Worm (Caenorhabditis elegans) whole organism, late embryonic: ENCODE measurements around the gene F15G9.1.
A peak's percentile ranks its signal among the peaks of the same experiment; 100 is the strongest.

Source experiments
- C38D4.7 ChIP-seq: fragments of 200-800 bp; sonication (Bioruptor generic); optimal IDR thresholded peaks from 2 replicates; lab custom pipeline; 2018; ENCODE audit warnings: mild to moderate bottlenecking, missing genetic modification characterization, moderate library complexity, missing compliant biosample characterization
- F13H6.1 ChIP-seq: sonication (generic microtip); optimal IDR thresholded peaks from 2 replicates; lab custom pipeline; 2016; ENCODE audit warnings: missing genetic modification characterization, missing compliant biosample characterization
- K09A11.1 ChIP-seq: sonication (generic microtip); optimal IDR thresholded peaks from 2 replicates; lab custom pipeline; 2017; ENCODE audit warnings: antibody characterized with exemption, mild to moderate bottlenecking, missing genetic modification characterization, missing compliant biosample characterization; ENCODE audit not compliant: insufficient read depth
- Y22D7AL.16 ChIP-seq: sonication (generic microtip); optimal IDR thresholded peaks from 2 replicates; lab custom pipeline; 2016; ENCODE audit warnings: missing genetic modification characterization, missing compliant biosample characterization
- ahr-1 ChIP-seq: sonication (generic microtip); optimal IDR thresholded peaks from 2 replicates; lab custom pipeline; 2016; ENCODE audit warnings: missing genetic modification characterization, missing compliant biosample characterization
- ceh-2 ChIP-seq: sonication (generic microtip); optimal IDR thresholded peaks from 2 replicates; lab custom pipeline; 2016; ENCODE audit warnings: missing genotype, missing genetic modification characterization, missing compliant biosample characterization
- ceh-31 ChIP-seq: sonication (generic microtip); optimal IDR thresholded peaks from 2 replicates; lab custom pipeline; 2016; ENCODE audit warnings: missing genetic modification characterization, missing compliant biosample characterization
- ceh-48 ChIP-seq: sonication (generic microtip); optimal IDR thresholded peaks from 2 replicates; lab custom pipeline; 2016; ENCODE audit warnings: missing genetic modification characterization, inconsistent platforms, missing compliant biosample characterization
- ceh-6 ChIP-seq: fragments of 200-800 bp; sonication (Bioruptor generic); optimal IDR thresholded peaks from 2 replicates; lab custom pipeline; 2018; ENCODE audit warnings: mild to moderate bottlenecking, missing genetic modification characterization, missing compliant biosample characterization
- dmd-4 ChIP-seq: sonication (generic microtip); optimal IDR thresholded peaks from 2 replicates; lab custom pipeline; 2016; ENCODE audit warnings: borderline replicate concordance, missing genetic modification characterization, missing compliant biosample characterization
- elt-2 ChIP-seq: sonication (generic microtip); optimal IDR thresholded peaks from 2 replicates; lab custom pipeline; 2016; ENCODE audit warnings: missing genetic modification reagents, missing genetic modification characterization, missing compliant biosample characterization
- ets-4 ChIP-seq: sonication (generic microtip); optimal IDR thresholded peaks from 2 replicates; lab custom pipeline; 2016; ENCODE audit warnings: missing genetic modification characterization, missing compliant biosample characterization
- fax-1 ChIP-seq: sonication (generic microtip); optimal IDR thresholded peaks from 2 replicates; lab custom pipeline; 2016; ENCODE audit warnings: missing genotype, missing genetic modification characterization, missing compliant biosample characterization
- fkh-6 ChIP-seq: sonication (generic microtip); optimal IDR thresholded peaks from 2 replicates; lab custom pipeline; 2016; ENCODE audit warnings: missing genetic modification characterization, missing compliant biosample characterization
- gmeb-2 ChIP-seq: sonication (generic microtip); optimal IDR thresholded peaks from 2 replicates; lab custom pipeline; 2016; ENCODE audit warnings: missing genetic modification characterization, inconsistent platforms, missing compliant biosample characterization
- hlh-15 ChIP-seq: sonication (generic microtip); optimal IDR thresholded peaks from 2 replicates; lab custom pipeline; 2016; ENCODE audit warnings: missing genetic modification characterization, missing compliant biosample characterization
- hlh-30 ChIP-seq: sonication (generic microtip); optimal IDR thresholded peaks from 2 replicates; lab custom pipeline; 2017; ENCODE audit warnings: antibody characterized with exemption, missing genetic modification characterization, missing compliant biosample characterization; ENCODE audit not compliant: insufficient read depth
- lin-11 ChIP-seq: fragments of 200-800 bp; sonication (Bioruptor generic); optimal IDR thresholded peaks from 2 replicates; lab custom pipeline; 2018; ENCODE audit warnings: mild to moderate bottlenecking, missing genetic modification characterization, missing compliant biosample characterization
- nfya-1 ChIP-seq: sonication (generic microtip); optimal IDR thresholded peaks from 2 replicates; lab custom pipeline; 2017; ENCODE audit warnings: missing genetic modification characterization, mild to moderate bottlenecking, missing compliant biosample characterization, antibody characterized with exemption, moderate library complexity
- odd-2 ChIP-seq: sonication (generic microtip); optimal IDR thresholded peaks from 2 replicates; lab custom pipeline; 2017; ENCODE audit warnings: antibody characterized with exemption, mild to moderate bottlenecking, missing genetic modification characterization, missing compliant biosample characterization
- pat-9 ChIP-seq: fragments of 200-800 bp; sonication (Bioruptor generic); optimal IDR thresholded peaks from 2 replicates; lab custom pipeline; 2018; ENCODE audit warnings: mild to moderate bottlenecking, missing genetic modification characterization, moderate library complexity, missing compliant biosample characterization
- pax-1 ChIP-seq: fragments of 150-350 bp; optimal IDR thresholded peaks from 2 replicates; lab custom pipeline; 2014; ENCODE audit warnings: missing biosample characterization, missing genetic modification characterization
- pha-4 ChIP-seq: fragments of 150-350 bp; optimal IDR thresholded peaks from 2 replicates; lab custom pipeline; 2018; ENCODE audit warnings: missing biosample characterization, missing genetic modification reagents, missing genetic modification characterization
- pqm-1 ChIP-seq: sonication (generic microtip); optimal IDR thresholded peaks from 2 replicates; lab custom pipeline; 2016; ENCODE audit warnings: missing genetic modification characterization, missing compliant biosample characterization
- rnt-1 ChIP-seq: sonication (generic microtip); optimal IDR thresholded peaks from 2 replicates; lab custom pipeline; 2016; ENCODE audit warnings: missing genetic modification characterization, missing compliant biosample characterization
- tbx-2 ChIP-seq: sonication (generic microtip); optimal IDR thresholded peaks from 2 replicates; lab custom pipeline; 2016; ENCODE audit warnings: missing genetic modification characterization, missing compliant biosample characterization
- tbx-7 ChIP-seq: sonication (generic microtip); optimal IDR thresholded peaks from 2 replicates; lab custom pipeline; 2016; ENCODE audit warnings: missing genotype, missing genetic modification characterization, missing compliant biosample characterization
- ttx-3 ChIP-seq: sonication (generic microtip); optimal IDR thresholded peaks from 2 replicates; lab custom pipeline; 2016; ENCODE audit warnings: missing genetic modification reagents, missing genetic modification characterization, missing compliant biosample characterization
- unc-42 ChIP-seq: sonication (generic microtip); optimal IDR thresholded peaks from 2 replicates; lab custom pipeline; 2016; ENCODE audit warnings: missing genotype, missing genetic modification characterization, missing compliant biosample characterization
- unc-86 ChIP-seq: sonication (generic microtip); optimal IDR thresholded peaks from 2 replicates; lab custom pipeline; 2016; ENCODE audit warnings: missing genetic modification characterization, missing compliant biosample characterization
- ztf-16 ChIP-seq: sonication (generic microtip); optimal IDR thresholded peaks from 2 replicates; lab custom pipeline; 2017; ENCODE audit warnings: missing genetic modification characterization, missing compliant biosample characterization

F15G9.1 gene

ce11 chrX:9674799-9675198 lies 31.4 kb upstream of the F15G9.1 start, which contains the start of gene C43C3.4:
TSS of gene C43C3.4 (minus strand) at chrX:9674899.
- TF ChIP-seq fkh-6 (tag; lab: Kevin White, UChicago) (no peak), lin-11 (tag; lab: Kevin White, UChicago) (no peak), elt-2 (no peak), unc-42 (tag; lab: Kevin White, UChicago) (no peak), ztf-16 (tag; lab: Kevin White, UChicago) (no peak), pat-9 (tag; lab: Kevin White, UChicago) (no peak)

- no peak for TF ChIP-seq nfya-1 (tag; lab: Kevin White, UChicago)
- TF ChIP-seq Y22D7AL.16 = no peak
- TF ChIP-seq ceh-6 (GFP tag; lab: Kevin White, UChicago) = no peak
- TF ChIP-seq ceh-2 = no peak
- no peak for TF ChIP-seq ceh-31 (tag; lab: Kevin White, UChicago)
- no peak for TF ChIP-seq tbx-2 (tag; lab: Kevin White, UChicago)
- TF ChIP-seq tbx-7 (tag; lab: Kevin White, UChicago) = no peak
- no peak for TF ChIP-seq unc-86 (tag; lab: Kevin White, UChicago)
- TF ChIP-seq rnt-1 = no peak
- no peak for TF ChIP-seq ttx-3
These were observed 30.2 kb upstream of the F15G9.1 start for ce11 chrX:9676009-9676408.

- TF ChIP-seq elt-2 = peak; percentile 36
- no peak for TF ChIP-seq F13H6.1 (tag; lab: Kevin White, UChicago)
- TF ChIP-seq fax-1 (tag; lab: Kevin White, UChicago) = no peak
These were observed 29.3 kb upstream of the F15G9.1 start for ce11 chrX:9676788-9677454.

ce11 chrX:9677927-9678326 lies 28.3 kb upstream of the F15G9.1 start:
- TF ChIP-seq unc-86 (tag; lab: Kevin White, UChicago) (no peak), ceh-6 (GFP tag; lab: Kevin White, UChicago) (no peak), tbx-2 (tag; lab: Kevin White, UChicago) (no peak), pha-4 (tag; lab: Kevin White, UChicago) (no peak), C38D4.7 (no peak)

ce11 chrX:9679427-9679826 lies 26.8 kb upstream of the F15G9.1 start:
- TF ChIP-seq pqm-1 (tag; lab: Kevin White, UChicago) (peak; percentile 10), F13H6.1 (tag; lab: Kevin White, UChicago) (no peak)

ce11 chrX:9680119-9680682 lies 26.0 kb upstream of the F15G9.1 start, which contains the start of gene ifp-1:
TSS of gene ifp-1 (minus strand) at chrX:9680169.
- TF ChIP-seq elt-2 = peak; percentile 1
- no peak for TF ChIP-seq fax-1 (tag; lab: Kevin White, UChicago)

- TF ChIP-seq elt-2 (peak; percentile 44), ahr-1 (tag; lab: Kevin White, UChicago) (no peak)
- TF ChIP-seq, all 69 proteins: peak for 1
These were observed 18.9 kb upstream of the F15G9.1 start for ce11 chrX:9687264-9687663.

ce11 chrX:9690445-9690844 lies 15.7 kb upstream of the F15G9.1 start, which contains the start of gene npr-18:
TSS of gene npr-18 (plus strand) at chrX:9690745.
- TF ChIP-seq pax-1 (no peak), ceh-6 (GFP tag; lab: Kevin White, UChicago) (no peak), ets-4 (tag; lab: Kevin White, UChicago) (no peak), ceh-48 (tag; lab: Kevin White, UChicago) (no peak), C38D4.7 (no peak), gmeb-2 (no peak), dmd-4 (tag; lab: Kevin White, UChicago) (no peak), odd-2 (no peak), hlh-15 (tag; lab: Kevin White, UChicago) (no peak), ahr-1 (tag; lab: Kevin White, UChicago) (no peak), K09A11.1 (tag; lab: Kevin White, UChicago) (no peak), ceh-2 (no peak), hlh-30 (tag; lab: Kevin White, UChicago) (no peak)
